Fruit fly (Drosophila melanogaster): ENCODE measurements around the gene Scp2.

The Scp2 gene

DNA sequence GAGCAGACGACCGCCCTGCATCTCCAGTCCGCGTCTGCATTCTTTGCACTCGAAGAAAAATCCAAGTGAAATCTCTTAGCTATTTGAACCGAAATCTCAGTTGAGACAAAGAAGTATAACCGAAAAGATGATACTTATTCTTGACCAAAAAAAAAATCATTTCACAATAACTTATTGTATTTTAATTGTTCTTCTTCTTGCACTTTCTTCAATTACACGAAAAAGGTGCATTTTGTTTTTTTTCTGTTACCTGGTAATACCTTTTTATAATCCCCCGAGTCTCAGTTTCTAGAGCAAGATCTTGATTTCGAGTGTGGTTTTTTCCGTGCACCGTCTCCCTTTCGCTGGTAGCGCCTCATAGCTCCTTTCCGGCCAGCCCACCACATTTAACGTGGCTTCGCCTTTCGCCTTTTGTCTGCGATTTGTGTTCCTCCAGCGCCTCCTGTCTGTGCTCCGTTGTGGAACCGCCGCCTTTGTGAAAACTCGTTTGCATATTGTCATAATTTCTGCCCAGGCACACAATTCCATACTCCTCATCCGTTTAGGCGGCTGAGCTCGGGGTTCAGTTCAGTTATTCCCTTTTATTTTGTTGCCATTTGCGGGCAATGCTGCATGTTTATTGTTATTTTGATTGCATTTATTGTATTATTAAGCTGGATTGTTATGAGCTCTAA lies 56.6 kb downstream of the Scp2 start (continued):
- TF ChIP-seq sens (GFP tag) = peak; percentile 36
- TF ChIP-seq CG6791 (GFP tag; IDR thresholded peaks at IDR 0.05; ENCODE audit: partially characterized antibody) = no peak
- TF ChIP-seq tgo (GFP tag; IDR thresholded peaks at IDR 0.05) = no peak
- TF ChIP-seq danr (GFP tag; IDR thresholded peaks at IDR 0.05) = no peak
- TF ChIP-seq sna (GFP tag; IDR thresholded peaks at IDR 0.05; ENCODE audit: partially characterized antibody) = no peak
- TF ChIP-seq CG7271 (tag; optimal IDR thresholded peaks at IDR 0.05) = no peak
- TF ChIP-seq CG17802 (tag; optimal IDR thresholded peaks at IDR 0.05) = no peak
- no peak for TF ChIP-seq CG1792 (GFP tag; optimal IDR thresholded peaks at IDR 0.05)
- no peak for TF ChIP-seq CG32532 (GFP tag; IDR thresholded peaks at IDR 0.05)
- TF ChIP-seq odd (GFP tag; optimal IDR thresholded peaks at IDR 0.05) = no peak
- TF ChIP-seq CG11695 (GFP tag; IDR thresholded peaks at IDR 0.05) = no peak
- no peak for TF ChIP-seq Chrac-16 (GFP tag; optimal IDR thresholded peaks at IDR 0.05)
- TF ChIP-seq CG13287 (GFP tag; IDR thresholded peaks at IDR 0.05; ENCODE audit: partially characterized antibody) = no peak
- TF ChIP-seq CG10267 (tag; optimal IDR thresholded peaks at IDR 0.05) = no peak
- TF ChIP-seq tx (GFP tag; optimal IDR thresholded peaks at IDR 0.05) = no peak
- TF ChIP-seq CG2678 (tag; optimal IDR thresholded peaks at IDR 0.05) = no peak
- TF ChIP-seq phol (tag; optimal IDR thresholded peaks at IDR 0.05) = peak; percentile 5
- no peak for TF ChIP-seq TFAM (GFP tag; optimal IDR thresholded peaks at IDR 0.05)
- TF ChIP-seq CG11456 (GFP tag; IDR thresholded peaks at IDR 0.05) = no peak
- no peak for TF ChIP-seq Abd-B (GFP tag; optimal IDR thresholded peaks at IDR 0.05)
- no peak for TF ChIP-seq CG4820 (GFP tag; optimal IDR thresholded peaks at IDR 0.05)
- no peak for TF ChIP-seq Sox102F (GFP tag; optimal IDR thresholded peaks at IDR 0.05)
- no peak for TF ChIP-seq zfh1 (GFP tag; IDR thresholded peaks at IDR 0.05)
- no peak for TF ChIP-seq Elba2 (GFP tag; optimal IDR thresholded peaks at IDR 0.05)
- TF ChIP-seq stc (GFP tag; IDR thresholded peaks at IDR 0.05) = no peak
- TF ChIP-seq CG10959 (GFP tag; IDR thresholded peaks at IDR 0.05) = no peak
- TF ChIP-seq ato (GFP tag; IDR thresholded peaks at IDR 0.05; ENCODE audit: partially characterized antibody) = no peak
- peak; percentile 32 for TF ChIP-seq sqz (GFP tag; optimal IDR thresholded peaks at IDR 0.05)
- peak; percentile 48 for TF ChIP-seq pros (GFP tag; optimal IDR thresholded peaks at IDR 0.05)
- 0 out of 3 replicates have a peak, but pooled peaks have one; percentile 22 for TF ChIP-seq ken (GFP tag; IDR thresholded peaks at IDR 0.05)
- no peak for TF ChIP-seq zfh2 (GFP tag; optimal IDR thresholded peaks at IDR 0.05)
- no peak for TF ChIP-seq ranshi (GFP tag; IDR thresholded peaks at IDR 0.05)
- TF ChIP-seq CG14710 (tag; optimal IDR thresholded peaks at IDR 0.05) = peak; percentile 26
- no peak for TF ChIP-seq maf-S (GFP tag; optimal IDR thresholded peaks at IDR 0.05)
- TF ChIP-seq nerfin-2 (GFP tag; IDR thresholded peaks at IDR 0.05; ENCODE audit: partially characterized antibody) = no peak
- TF ChIP-seq CG7357 (GFP tag; IDR thresholded peaks at IDR 0.05) = no peak
- no peak for TF ChIP-seq Six4 (GFP tag; optimal IDR thresholded peaks at IDR 0.05)
- no peak for TF ChIP-seq CG3407 (GFP tag; optimal IDR thresholded peaks at IDR 0.05)
- TF ChIP-seq nom (GFP tag; optimal IDR thresholded peaks at IDR 0.05) = peak; percentile 56
- TF ChIP-seq CG17385 (GFP tag; optimal IDR thresholded peaks at IDR 0.05) = peak; percentile 3
- no peak for TF ChIP-seq gt (GFP tag; IDR thresholded peaks at IDR 0.05)
- no peak for TF ChIP-seq CG17361 (GFP tag; IDR thresholded peaks at IDR 0.05)
- peak in 1 of 2 experiments; percentile 66 for TF ChIP-seq bsh (GFP tag; optimal IDR thresholded peaks at IDR 0.05)
- no peak for TF ChIP-seq Mes4 (GFP tag; optimal IDR thresholded peaks at IDR 0.05)
- TF ChIP-seq CG5180 (GFP tag; optimal IDR thresholded peaks at IDR 0.05) = no peak
- TF ChIP-seq Mad (GFP tag; optimal IDR thresholded peaks at IDR 0.05) = no peak
- peak; percentile 90 for TF ChIP-seq Ets65A (GFP tag)
- no peak for TF ChIP-seq bigmax (GFP tag; optimal IDR thresholded peaks at IDR 0.05)
- TF ChIP-seq Med (GFP tag) = peak; percentile 18
- no peak for TF ChIP-seq CG6254 (GFP tag; optimal IDR thresholded peaks at IDR 0.05)
